Fruit fly (Drosophila melanogaster): ENCODE data around the gene KrT95D.

The KrT95D gene

dm6 chr3R:24025715-24026467, 5.7 kb downstream of the KrT95D start (continued):
- TF ChIP-seq D19A (tag; optimal IDR thresholded peaks at IDR 0.05) = no peak
- TF ChIP-seq sqz (GFP tag; optimal IDR thresholded peaks at IDR 0.05) = no peak
- no peak for TF ChIP-seq CG6683 (GFP tag; optimal IDR thresholded peaks at IDR 0.05)
- TF ChIP-seq CG6654 (GFP tag; optimal IDR thresholded peaks at IDR 0.05) = no peak
- TF ChIP-seq CG9932 (GFP tag; IDR thresholded peaks at IDR 0.05) = no peak
- peak; percentile 26 for TF ChIP-seq dmrt11E (tag; optimal IDR thresholded peaks at IDR 0.05)
- TF ChIP-seq CG12071 (GFP tag; optimal IDR thresholded peaks at IDR 0.05) = no peak
- TF ChIP-seq CG3847 (GFP tag; IDR thresholded peaks at IDR 0.05) = no peak
- peak; percentile 35 for TF ChIP-seq CG4424 (GFP tag; optimal IDR thresholded peaks at IDR 0.05)
- TF ChIP-seq CG9876 (GFP tag; optimal IDR thresholded peaks at IDR 0.05) = no peak
- peak; percentile 83 for TF ChIP-seq Med (GFP tag)

- TF ChIP-seq zfh1 (GFP tag; IDR thresholded peaks at IDR 0.05) (0 out of 3 replicates have a peak, but pooled peaks have one; percentile 27), CG12104 (GFP tag; optimal IDR thresholded peaks at IDR 0.05) (no peak), stc (GFP tag; IDR thresholded peaks at IDR 0.05) (no peak), Dip3 (GFP tag; optimal IDR thresholded peaks at IDR 0.05) (no peak), CG4360 (GFP tag; IDR thresholded peaks at IDR 0.05) (peak; percentile 46; the same call in 1 of the 2 replicates), Sox102F (GFP tag; optimal IDR thresholded peaks at IDR 0.05) (no peak), Fer3 (tag; optimal IDR thresholded peaks at IDR 0.05) (no peak), Sry-β (GFP tag; optimal IDR thresholded peaks at IDR 0.05) (no peak), CG8478 (optimal IDR thresholded peaks at IDR 0.05) (peak; percentile 73), CG30403 (GFP tag; optimal IDR thresholded peaks at IDR 0.05) (no peak)
Measured at dm6 chr3R:24024688-24025087, 6.9 kb downstream of the KrT95D start.

dm6 chr3R:24024123-24024522, 7.5 kb downstream of the KrT95D start:
- TF ChIP-seq CG10274 (GFP tag; optimal IDR thresholded peaks at IDR 0.05) (no peak), nom (GFP tag; optimal IDR thresholded peaks at IDR 0.05) (peak; percentile 16), unc-4 (GFP tag; IDR thresholded peaks at IDR 0.05; ENCODE audit: partially characterized antibody) (no peak), Atf6 (GFP tag; IDR thresholded peaks at IDR 0.05) (no peak)

- peak; percentile 94 for TF ChIP-seq sd (tag; optimal IDR thresholded peaks at IDR 0.05)
- no peak for TF ChIP-seq zf30C (GFP tag; optimal IDR thresholded peaks at IDR 0.05)
- peak; percentile 3 for TF ChIP-seq abd-A (tag; optimal IDR thresholded peaks at IDR 0.05)
- TF ChIP-seq CG10209 (GFP tag; optimal IDR thresholded peaks at IDR 0.05) = no peak
- TF ChIP-seq Med (GFP tag) = peak; percentile 39
- no peak for TF ChIP-seq CG6654 (GFP tag; optimal IDR thresholded peaks at IDR 0.05)
- no peak for TF ChIP-seq bcd (GFP tag; optimal IDR thresholded peaks at IDR 0.05)
Measured at dm6 chr3R:24021895-24022294, 9.7 kb downstream of the KrT95D start.

dm6 chr3R:24017648-24018047, 14.0 kb downstream of the KrT95D start:
- TF ChIP-seq Hr51 (GFP tag; optimal IDR thresholded peaks at IDR 0.05) (peak in 1 of 2 experiments; percentile 10), stc (GFP tag; IDR thresholded peaks at IDR 0.05) (peak; percentile 8; the same call in 1 of the 2 replicates), row (GFP tag; IDR thresholded peaks at IDR 0.05) (peak; percentile 26; the same call in 1 of the 3 replicates), Nf-YC (tag; optimal IDR thresholded peaks at IDR 0.05) (no peak), Oli (tag; optimal IDR thresholded peaks at IDR 0.05) (peak; percentile 10), CG10543 (GFP tag; optimal IDR thresholded peaks at IDR 0.05) (no peak), z (GFP tag; IDR thresholded peaks at IDR 0.05) (no peak), CG15073 (GFP tag; optimal IDR thresholded peaks at IDR 0.05) (no peak), pan (optimal IDR thresholded peaks at IDR 0.05) (no peak), pan (GFP tag; optimal IDR thresholded peaks at IDR 0.05 in 1 of 2, IDR thresholded peaks at IDR 0.05 in 1 of 2) (peak in 1 of 2 experiments; percentile 37), cg (GFP tag; optimal IDR thresholded peaks at IDR 0.05) (no peak), Med (GFP tag) (peak; percentile 54), Mrtf (GFP tag; IDR thresholded peaks at IDR 0.05) (no peak), CG9797 (GFP tag; optimal IDR thresholded peaks at IDR 0.05) (no peak), otp (GFP tag; IDR thresholded peaks at IDR 0.05) (0 out of 3 replicates have a peak, but pooled peaks have one; percentile 36), Awh (GFP tag; IDR thresholded peaks at IDR 0.05) (no peak)

Data from whole organism, embryonic.